Worm (Caenorhabditis elegans) whole organism, late embryonic: ENCODE data around the gene C18E9.7.

ENCODE experiments used
- ama-1 ChIP-seq: fragments of 150-350 bp; optimal IDR thresholded peaks from 2 replicates; lab custom pipeline; 2014
- ceh-2 ChIP-seq: sonication (generic microtip); optimal IDR thresholded peaks from 2 replicates; lab custom pipeline; 2016; ENCODE audit warnings: missing genotype, missing genetic modification characterization, missing compliant biosample characterization
- ceh-6 ChIP-seq: fragments of 200-800 bp; sonication (Bioruptor generic); optimal IDR thresholded peaks from 2 replicates; lab custom pipeline; 2018; ENCODE audit warnings: mild to moderate bottlenecking, missing genetic modification characterization, missing compliant biosample characterization
- dmd-4 ChIP-seq: sonication (generic microtip); optimal IDR thresholded peaks from 2 replicates; lab custom pipeline; 2016; ENCODE audit warnings: borderline replicate concordance, missing genetic modification characterization, missing compliant biosample characterization
- elt-2 ChIP-seq: sonication (generic microtip); optimal IDR thresholded peaks from 2 replicates; lab custom pipeline; 2016; ENCODE audit warnings: missing genetic modification reagents, missing genetic modification characterization, missing compliant biosample characterization
- fkh-10 ChIP-seq: fragments of 150-350 bp; optimal IDR thresholded peaks from 2 replicates; lab custom pipeline; 2014; ENCODE audit warnings: missing biosample characterization, missing genetic modification reagents, missing genetic modification characterization
- fkh-6 ChIP-seq: sonication (generic microtip); optimal IDR thresholded peaks from 2 replicates; lab custom pipeline; 2016; ENCODE audit warnings: missing genetic modification characterization, missing compliant biosample characterization
- hlh-8 ChIP-seq: sonication (generic microtip); optimal IDR thresholded peaks from 2 replicates; lab custom pipeline; 2016; ENCODE audit warnings: missing genotype, missing genetic modification characterization, missing compliant biosample characterization
- lin-11 ChIP-seq: fragments of 200-800 bp; sonication (Bioruptor generic); optimal IDR thresholded peaks from 2 replicates; lab custom pipeline; 2018; ENCODE audit warnings: mild to moderate bottlenecking, missing genetic modification characterization, missing compliant biosample characterization
- nhr-11 ChIP-seq: fragments of 150-350 bp; optimal IDR thresholded peaks from 2 replicates; lab custom pipeline; 2014; ENCODE audit warnings: missing biosample characterization, missing genetic modification characterization
- nhr-232 ChIP-seq: sonication (generic microtip); optimal IDR thresholded peaks from 2 replicates; lab custom pipeline; 2016; ENCODE audit warnings: missing genetic modification characterization, missing compliant biosample characterization
- pqm-1 ChIP-seq: sonication (generic microtip); optimal IDR thresholded peaks from 2 replicates; lab custom pipeline; 2016; ENCODE audit warnings: missing genetic modification characterization, missing compliant biosample characterization
- syd-9 ChIP-seq: sonication (generic microtip); optimal IDR thresholded peaks from 2 replicates; lab custom pipeline; 2016; ENCODE audit warnings: mild to moderate bottlenecking, missing genetic modification characterization, moderate library complexity, missing compliant biosample characterization
- tbx-2 ChIP-seq: sonication (generic microtip); optimal IDR thresholded peaks from 2 replicates; lab custom pipeline; 2016; ENCODE audit warnings: missing genetic modification characterization, missing compliant biosample characterization

DNA sequence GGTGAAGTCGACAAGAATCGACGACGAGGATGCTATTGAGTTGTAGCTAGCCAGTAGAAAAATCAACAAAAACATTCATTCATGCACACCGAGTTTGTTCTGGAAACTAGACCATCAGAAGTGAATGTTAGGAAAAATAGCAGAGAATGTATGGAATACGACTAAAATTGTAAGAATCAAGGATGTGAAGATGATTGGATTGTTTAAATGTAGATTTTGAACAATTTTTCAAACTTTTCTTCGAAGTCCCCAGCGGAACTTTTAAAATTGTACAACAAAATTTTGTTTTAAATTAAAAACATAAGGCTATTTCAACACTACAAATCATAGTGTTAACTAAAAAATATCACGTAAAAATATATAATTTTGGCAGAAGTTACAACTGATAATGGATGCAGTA is at the start of gene C18E9.7:
- TF ChIP-seq ama-1 (lab: Kevin White, UChicago) (no peak), tbx-2 (tag; lab: Kevin White, UChicago) (no peak), dmd-4 (no peak), fkh-10 (GFP tag; lab: Kevin White, UChicago) (no peak), ceh-6 (GFP tag; lab: Kevin White, UChicago) (no peak), hlh-8 (no peak), syd-9 (no peak), ceh-2 (tag; lab: Kevin White, UChicago) (no peak), elt-2 (tag; lab: Kevin White, UChicago) (no peak), nhr-11 (no peak), nhr-232 (tag; lab: Kevin White, UChicago) (no peak), fkh-6 (tag; lab: Kevin White, UChicago) (no peak), pqm-1 (tag; lab: Kevin White, UChicago) (no peak), lin-11 (tag; lab: Kevin White, UChicago) (no peak)
